Fruit fly (Drosophila melanogaster) whole organism, adult: Measurements from ENCODE around the gene CG13005.

ENCODE experiments used
- CG11617 ChIP-seq: fragments of 200-800 bp; sonication (Bioruptor generic); optimal IDR thresholded peaks from 2 replicates; lab custom pipeline; 2017; ENCODE audit warnings: mild to moderate bottlenecking, missing biosample characterization, missing genetic modification reagents, missing genetic modification characterization
- CG14711 ChIP-seq: fragments of 200-800 bp; sonication (Bioruptor generic); optimal IDR thresholded peaks from 2 replicates; lab custom pipeline; 2018; ENCODE audit warnings: missing biosample characterization, mild to moderate bottlenecking, missing genetic modification characterization, moderate library complexity
- CG5204 ChIP-seq: fragments of 200-800 bp; sonication (Bioruptor generic); optimal IDR thresholded peaks from 2 replicates; lab custom pipeline; 2016; ENCODE audit warnings: missing biosample characterization, missing genetic modification characterization
- CG7045 ChIP-seq: fragments of 200-800 bp; sonication (Bioruptor generic); optimal IDR thresholded peaks from 2 replicates; lab custom pipeline; 2017; ENCODE audit warnings: missing biosample characterization, mild to moderate bottlenecking, missing genetic modification characterization
- CG7101 ChIP-seq: fragments of 200-800 bp; sonication (Bioruptor generic); optimal IDR thresholded peaks from 2 replicates; lab custom pipeline; 2018; ENCODE audit warnings: missing biosample characterization, mild to moderate bottlenecking, missing genetic modification characterization, moderate library complexity
- Clk ChIP-seq: fragments of 200-800 bp; sonication (Bioruptor generic); optimal IDR thresholded peaks from 2 replicates; lab custom pipeline; 2017; ENCODE audit warnings: missing biosample characterization, missing genetic modification characterization
- Crg-1 ChIP-seq: fragments of 200-800 bp; sonication (Bioruptor generic); optimal IDR thresholded peaks from 2 replicates; lab custom pipeline; 2016; ENCODE audit warnings: missing biosample characterization, missing genetic modification characterization
- bab1 ChIP-seq: fragments of 200-800 bp; sonication (Bioruptor generic); optimal IDR thresholded peaks from 3 replicates; lab custom pipeline; 2019; ENCODE audit warnings: missing biosample characterization, mild to moderate bottlenecking, missing genetic modification characterization, moderate library complexity
- cic ChIP-seq: fragments of 200-800 bp; sonication (Bioruptor generic); optimal IDR thresholded peaks from 2 replicates; lab custom pipeline; 2017; ENCODE audit warnings: missing biosample characterization, mild to moderate bottlenecking, missing genetic modification characterization, moderate library complexity
- cnc ChIP-seq, 2 experiments: fragments of >200 bp; optimal IDR thresholded peaks; 2 replicates each; lab custom pipeline; 2017
- kay ChIP-seq: fragments of 200-800 bp; sonication (Bioruptor generic); peaks from one replicate; lab custom pipeline; 2016; ENCODE audit warnings: missing biosample characterization, missing genetic modification characterization, borderline replicate concordance
- toe ChIP-seq: fragments of 200-800 bp; sonication (Bioruptor generic); optimal IDR thresholded peaks from 2 replicates; lab custom pipeline; 2016; ENCODE audit warnings: missing biosample characterization, missing genetic modification characterization

DNA sequence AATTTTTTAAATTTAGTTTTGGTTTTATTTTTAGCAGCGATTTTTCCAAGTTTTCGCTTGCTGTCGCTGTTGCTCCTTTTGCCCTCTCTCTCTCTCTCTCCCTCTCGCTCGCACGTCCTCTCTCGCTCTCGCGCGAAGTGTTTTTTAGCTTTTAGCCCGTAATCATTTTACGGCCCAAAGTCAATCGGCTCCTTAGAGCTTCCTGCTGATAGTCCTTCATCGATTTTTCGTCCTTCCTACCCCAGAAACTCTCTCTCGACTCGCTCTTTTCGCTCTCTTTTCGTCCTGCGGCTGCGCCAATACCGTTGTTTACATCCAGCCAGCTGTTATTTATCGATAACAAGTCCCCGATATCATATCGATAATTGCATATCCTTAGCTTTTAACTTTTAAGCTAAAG, 40.8 kb downstream of the CG13005 start, which contains the start of gene RSG7:
- no peak for TF ChIP-seq CG11617 (GFP tag; lab: Kevin White, UChicago)
- no peak for TF ChIP-seq kay (GFP tag; lab: Kevin White, UChicago)
- TF ChIP-seq cic (GFP tag; lab: Kevin White, UChicago): no peak
- no peak for TF ChIP-seq cnc (optimal IDR thresholded peaks at IDR 0.05; lab: Kevin White, UChicago)
- no peak for TF ChIP-seq CG7101 (tag; lab: Kevin White, UChicago)
- TF ChIP-seq CG5204 (GFP tag; lab: Kevin White, UChicago): no peak
- no peak for TF ChIP-seq bab1 (GFP tag; lab: Kevin White, UChicago)
- TF ChIP-seq Crg-1 (GFP tag; lab: Kevin White, UChicago): no peak
- TF ChIP-seq CG14711 (tag; lab: Kevin White, UChicago): no peak
- no peak for TF ChIP-seq CG7045 (GFP tag; lab: Kevin White, UChicago)
- no peak for TF ChIP-seq Clk (GFP tag; lab: Kevin White, UChicago)
- TF ChIP-seq toe (GFP tag; lab: Kevin White, UChicago): no peak
